Worm (Caenorhabditis elegans): ENCODE results near the gene mfn-1.

DNA sequence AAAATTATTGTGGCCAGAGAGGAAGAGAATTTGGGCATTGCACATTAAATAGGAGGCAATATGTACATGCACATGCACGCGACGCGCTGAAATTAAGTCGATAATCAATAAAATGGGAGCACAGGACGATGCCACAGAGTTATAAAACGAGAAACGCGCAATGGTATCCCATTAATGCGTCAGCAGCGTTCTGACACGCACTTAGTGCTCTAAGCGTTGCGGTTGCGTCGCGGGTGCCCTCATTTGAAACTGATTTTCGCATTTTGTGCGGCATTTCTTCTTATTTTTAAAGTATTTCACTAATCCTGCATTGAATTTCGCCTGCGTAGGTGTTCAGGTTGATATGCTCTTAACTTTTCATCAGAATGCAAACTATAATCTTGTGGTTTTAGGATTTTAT, 18.8 kb downstream of the mfn-1 start, which contains the start of gene rsp-1:
- peak; percentile 15 for TF ChIP-seq cog-1 (tag; optimal IDR thresholded peaks at IDR 0.05)
- TF ChIP-seq ztf-29 (GFP tag; IDR thresholded peaks at IDR 0.05) = no peak
- peak; percentile 66 for TF ChIP-seq ztf-23 (GFP tag; IDR thresholded peaks at IDR 0.05)
- TF ChIP-seq tab-1 (GFP tag; IDR thresholded peaks at IDR 0.05) = peak; percentile 54; the same call in 1 of the 2 replicates
- peak; percentile 28 for TF ChIP-seq med-1 (GFP tag; optimal IDR thresholded peaks at IDR 0.05; ENCODE audit: insufficient read depth)
